Fruit fly (Drosophila melanogaster): Measurements from ENCODE around the gene CG13950.

CG13950 gene

dm6 chr2L:856001-856400 lies 4.0 kb upstream of the CG13950 start (continued):
- TF ChIP-seq HLHmδ (GFP tag; optimal IDR thresholded peaks at IDR 0.05): peak; percentile 74
- TF ChIP-seq Fer1 (GFP tag; optimal IDR thresholded peaks at IDR 0.05): peak; percentile 46
- peak; percentile 14 for TF ChIP-seq CG13296 (GFP tag; optimal IDR thresholded peaks at IDR 0.05)
- no peak for TF ChIP-seq Pdp1 (GFP tag; optimal IDR thresholded peaks at IDR 0.05)
- no peak for TF ChIP-seq Hr78 (GFP tag; optimal IDR thresholded peaks at IDR 0.05)
- no peak for TF ChIP-seq HLH54F (GFP tag; optimal IDR thresholded peaks at IDR 0.05)
- TF ChIP-seq nerfin-2 (GFP tag; IDR thresholded peaks at IDR 0.05; ENCODE audit: partially characterized antibody): no peak
- peak; percentile 41 for TF ChIP-seq CG2678 (tag; optimal IDR thresholded peaks at IDR 0.05)
- TF ChIP-seq CG18599 (GFP tag; optimal IDR thresholded peaks at IDR 0.05): peak; percentile 77
- TF ChIP-seq CG2120 (GFP tag; optimal IDR thresholded peaks at IDR 0.05): peak; percentile 33
- peak; percentile 75 for TF ChIP-seq Med (GFP tag)
- 0 out of 3 replicates have a peak, but pooled peaks have one; percentile 10 for TF ChIP-seq dysf (GFP tag; IDR thresholded peaks at IDR 0.05)
- TF ChIP-seq amos (GFP tag; IDR thresholded peaks at IDR 0.05; ENCODE audit: partially characterized antibody): no peak
- TF ChIP-seq z (GFP tag; IDR thresholded peaks at IDR 0.05): no peak
- peak; percentile 60 for TF ChIP-seq CG12769 (tag; optimal IDR thresholded peaks at IDR 0.05)
- peak; percentile 31 for TF ChIP-seq CG33557 (GFP tag; optimal IDR thresholded peaks at IDR 0.05)
- peak; percentile 82 for TF ChIP-seq sens (GFP tag)
- TF ChIP-seq oc (tag; optimal IDR thresholded peaks at IDR 0.05): peak; percentile 22
- TF ChIP-seq tll (GFP tag; optimal IDR thresholded peaks at IDR 0.05): no peak
- TF ChIP-seq CG3281 (GFP tag; optimal IDR thresholded peaks at IDR 0.05): peak; percentile 29
- peak; percentile 3 for TF ChIP-seq YL-1 (GFP tag; optimal IDR thresholded peaks at IDR 0.05)
- no peak for TF ChIP-seq abd-A (tag; optimal IDR thresholded peaks at IDR 0.05)
- TF ChIP-seq Asciz (GFP tag; optimal IDR thresholded peaks at IDR 0.05): peak; percentile 47
- TF ChIP-seq CG1024 (GFP tag; IDR thresholded peaks at IDR 0.05): no peak
- TF ChIP-seq CG15696 (tag; optimal IDR thresholded peaks at IDR 0.05): peak; percentile 39
- TF ChIP-seq hkb (optimal IDR thresholded peaks at IDR 0.05): no peak
- TF ChIP-seq hkb (GFP tag; IDR thresholded peaks at IDR 0.05): peak; percentile 64; the same call in 1 of the 2 replicates
- no peak for TF ChIP-seq Abd-B (GFP tag; optimal IDR thresholded peaks at IDR 0.05)
- no peak for TF ChIP-seq shn (GFP tag; optimal IDR thresholded peaks at IDR 0.05)
- peak; percentile 54 for TF ChIP-seq schlank (tag; optimal IDR thresholded peaks at IDR 0.05)
- TF ChIP-seq CG1603 (tag; optimal IDR thresholded peaks at IDR 0.05): peak; percentile 43

- TF ChIP-seq pzg (GFP tag; optimal IDR thresholded peaks at IDR 0.05) (no peak), CG5953 (GFP tag; IDR thresholded peaks at IDR 0.05) (peak; percentile 73), Adf1 (GFP tag; IDR thresholded peaks at IDR 0.05) (no peak), Dref (GFP tag; IDR thresholded peaks at IDR 0.05) (no peak), Sry-δ (GFP tag; optimal IDR thresholded peaks at IDR 0.05) (peak; percentile 17), Dfd (GFP tag; optimal IDR thresholded peaks at IDR 0.05) (no peak), Ptx1 (GFP tag; IDR thresholded peaks at IDR 0.05) (peak; percentile 82), stwl (tag; optimal IDR thresholded peaks at IDR 0.05) (no peak), ssp (GFP tag; IDR thresholded peaks at IDR 0.05) (peak; percentile 71), Dip2 (GFP tag; IDR thresholded peaks at IDR 0.05) (no peak), CG31388 (GFP tag; optimal IDR thresholded peaks at IDR 0.05) (peak; percentile 40), nerfin-1 (tag; optimal IDR thresholded peaks at IDR 0.05) (peak; percentile 66), Rx (GFP tag; IDR thresholded peaks at IDR 0.05) (peak; percentile 77), row (GFP tag; IDR thresholded peaks at IDR 0.05) (peak; percentile 84), slbo (GFP tag; IDR thresholded peaks at IDR 0.05) (peak; percentile 77), sqz (GFP tag; optimal IDR thresholded peaks at IDR 0.05) (peak; percentile 36), CG4854 (GFP tag; optimal IDR thresholded peaks at IDR 0.05) (peak; percentile 28), CG6254 (GFP tag; optimal IDR thresholded peaks at IDR 0.05) (peak; percentile 79), aop (GFP tag; IDR thresholded peaks at IDR 0.05) (peak; percentile 52; the same call in 1 of the 2 replicates)
Measured at dm6 chr2L:856690-857488, 3.1 kb upstream of the CG13950 start.

Measured in whole organism, embryonic.